Worm (Caenorhabditis elegans): ENCODE measurements around the gene hxk-3.
A peak's percentile ranks its signal among the peaks of the same experiment; 100 is the strongest.

hxk-3 gene

ce11 chrIV:1512944-1513343 is 15.5 kb downstream of the hxk-3 start:
- TF ChIP-seq sdz-12 (GFP tag; optimal IDR thresholded peaks at IDR 0.05) (no peak), dmd-8 (GFP tag; IDR thresholded peaks at IDR 0.05) (no peak), aha-1 (tag) (peak; percentile 54), nhr-6 (tag; optimal IDR thresholded peaks at IDR 0.05) (no peak)

- TF ChIP-seq F49E8.2 (tag; optimal IDR thresholded peaks at IDR 0.05; ENCODE audit: borderline replicate concordance) (peak; percentile 23), sdz-12 (GFP tag; optimal IDR thresholded peaks at IDR 0.05) (no peak), vab-7 (GFP tag; IDR thresholded peaks at IDR 0.05) (peak; percentile 73), daf-16 (GFP tag; optimal IDR thresholded peaks at IDR 0.05) (peak in 1 of 2 experiments; percentile 28), daf-16 (tag; optimal IDR thresholded peaks at IDR 0.05) (peak; percentile 16), spr-3 (GFP tag; optimal IDR thresholded peaks at IDR 0.05) (no peak), mes-2 (tag; optimal IDR thresholded peaks at IDR 0.05; ENCODE audit: poor library complexity, severe bottlenecking) (peak; percentile 24), egl-43 (GFP tag; IDR thresholded peaks at IDR 0.05) (peak; percentile 72; the same call in 1 of the 2 replicates), skn-1 (tag; optimal IDR thresholded peaks at IDR 0.05) (no peak), pha-4 (GFP tag; IDR thresholded peaks at IDR 0.05) (peak; percentile 50), pha-4 (tag; optimal IDR thresholded peaks at IDR 0.05) (no peak), arid-1 (GFP tag; conservative IDR thresholded peaks at IDR 0.05) (peak; percentile 52; the same call in 1 of the 2 replicates), hlh-30 (tag; optimal IDR thresholded peaks at IDR 0.05; ENCODE audit: insufficient read depth) (peak; percentile 66), Y48G9A.11 (GFP tag; IDR thresholded peaks at IDR 0.05) (0 out of 2 replicates have a peak, but pooled peaks have one; percentile 43), unc-62 (GFP tag; optimal IDR thresholded peaks at IDR 0.05 in 1 of 2) (peak in 1 of 2 experiments; percentile 12), unc-62 (tag; optimal IDR thresholded peaks at IDR 0.05) (no peak), ceh-44 (GFP tag; IDR thresholded peaks at IDR 0.05) (no peak), lim-7 (GFP tag; IDR thresholded peaks at IDR 0.05) (peak; percentile 55; the same call in 1 of the 2 replicates), F37D6.2 (tag; optimal IDR thresholded peaks at IDR 0.05) (no peak), ctbp-1 (GFP tag; IDR thresholded peaks at IDR 0.05) (0 out of 2 replicates have a peak, but pooled peaks have one; percentile 9), hmg-1.1 (GFP tag; IDR thresholded peaks at IDR 0.05) (peak; percentile 37; the same call in 1 of the 2 replicates), nhr-42 (GFP tag; IDR thresholded peaks at IDR 0.05) (0 out of 2 replicates have a peak, but pooled peaks have one; percentile 8), rbr-2 (tag; optimal IDR thresholded peaks at IDR 0.05) (peak; percentile 4), F26F4.8 (GFP tag; conservative IDR thresholded peaks at IDR 0.05) (0 out of 2 replicates have a peak, but pooled peaks have one; percentile 47), nhr-10 (tag; optimal IDR thresholded peaks at IDR 0.05) (no peak), F44E2.7 (GFP tag; IDR thresholded peaks at IDR 0.05) (0 out of 2 replicates have a peak, but pooled peaks have one; percentile 44)
These were observed 17.0 kb downstream of the hxk-3 start for ce11 chrIV:1514415-1514814.

ce11 chrIV:1515891-1516290 is 18.5 kb downstream of the hxk-3 start:
- TF ChIP-seq egl-43 (GFP tag; IDR thresholded peaks at IDR 0.05) (peak; percentile 5; the same call in 1 of the 2 replicates), cey-2 (tag; optimal IDR thresholded peaks at IDR 0.05; ENCODE audit: borderline replicate concordance, insufficient read depth) (no peak), aly-2 (tag; optimal IDR thresholded peaks at IDR 0.05) (no peak), lim-7 (GFP tag; IDR thresholded peaks at IDR 0.05) (no peak), ZK337.2 (GFP tag; IDR thresholded peaks at IDR 0.05) (no peak), ama-1 (optimal IDR thresholded peaks at IDR 0.05) (no peak), mdl-1 (tag; optimal IDR thresholded peaks at IDR 0.05) (no peak), hmg-1.1 (GFP tag; IDR thresholded peaks at IDR 0.05) (no peak), set-16 (GFP tag; IDR thresholded peaks at IDR 0.05) (peak; percentile 96), ces-1 (GFP tag; optimal IDR thresholded peaks at IDR 0.05) (no peak), mdt-29 (GFP tag; IDR thresholded peaks at IDR 0.05) (no peak), zip-11 (GFP tag; IDR thresholded peaks at IDR 0.05) (no peak), madf-9 (GFP tag; conservative IDR thresholded peaks at IDR 0.05) (no peak)

Measured in whole organism, L4 larva.